Worm (Caenorhabditis elegans) whole organism, L4 larva: ENCODE data around the gene ZK546.4.

Experiments
- hlh-11 ChIP-seq: fragments of 200-800 bp; sonication (Bioruptor generic); optimal IDR thresholded peaks from 2 replicates; lab custom pipeline; 2018; ENCODE audit warnings: mild to moderate bottlenecking, missing genetic modification characterization, missing compliant biosample characterization
- hmg-1.1 ChIP-seq: fragments of 200-800 bp; sonication (Bioruptor generic); IDR thresholded peaks from 2 replicates; pipeline ENCODE4 v1.3.6; 2022; ENCODE audit warnings: missing genetic modification reagents, missing genetic modification characterization, missing compliant biosample characterization
- nhr-237 ChIP-seq: sonication (generic microtip); optimal IDR thresholded peaks from 2 replicates; lab custom pipeline; 2017; ENCODE audit warnings: missing biosample characterization, missing genetic modification characterization
- nhr-76 ChIP-seq: fragments of 150-350 bp; optimal IDR thresholded peaks from 2 replicates; lab custom pipeline; 2014; ENCODE audit warnings: missing biosample characterization, missing genetic modification characterization
- php-3 ChIP-seq: fragments of 200-800 bp; sonication (Bioruptor generic); IDR thresholded peaks from 2 replicates; pipeline ENCODE4 v1.3.6; 2022; ENCODE audit warnings: missing genetic modification reagents, missing genetic modification characterization, missing compliant biosample characterization
- unc-130 ChIP-seq: sonication (generic microtip); optimal IDR thresholded peaks from 2 replicates; lab custom pipeline; 2016; ENCODE audit warnings: missing genetic modification reagents, missing genetic modification characterization, missing compliant biosample characterization
- vab-7 ChIP-seq: fragments of 200-800 bp; sonication (Bioruptor generic); IDR thresholded peaks from 2 replicates; pipeline ENCODE4 v1.3.6; 2022; ENCODE audit warnings: missing genetic modification reagents, missing genetic modification characterization, missing compliant biosample characterization

ce11 chrII:4915572-4915971 lies 22.3 kb upstream of the ZK546.4 start:
- TF ChIP-seq hmg-1.1 (GFP tag; lab: Robert Waterston, UW) (no peak), unc-130 (GFP tag; lab: Kevin White, UChicago) (no peak), hlh-11 (tag; lab: Kevin White, UChicago) (no peak), vab-7 (GFP tag; lab: Robert Waterston, UW) (no peak), nhr-237 (no peak), php-3 (no peak), nhr-76 (tag; lab: Kevin White, UChicago) (no peak)
